Worm (Caenorhabditis elegans): ENCODE results near the gene paqr-2.

The paqr-2 gene

ce11 chrIII:5334517-5335049, 45.1 kb downstream of the paqr-2 start (continued):
- no peak for TF ChIP-seq repo-1 (tag; optimal IDR thresholded peaks at IDR 0.05)

- no peak for TF ChIP-seq let-607 (tag; optimal IDR thresholded peaks at IDR 0.05)
These were observed 50.4 kb downstream of the paqr-2 start for ce11 chrIII:5329372-5329771.

ce11 chrIII:5326323-5326722, 53.4 kb downstream of the paqr-2 start, which contains the start of gene sorf-2:
Gene sorf-2 (plus strand): TSS chrIII:5326623.
- TF ChIP-seq sdz-38 (tag; optimal IDR thresholded peaks at IDR 0.05) (no peak), nhr-27 (tag; optimal IDR thresholded peaks at IDR 0.05) (no peak), snpc-1.3 (tag; optimal IDR thresholded peaks at IDR 0.05; ENCODE audit: insufficient read depth) (no peak), T07F8.4 (tag; optimal IDR thresholded peaks at IDR 0.05) (no peak), tbx-9 (tag; optimal IDR thresholded peaks at IDR 0.05; ENCODE audit: borderline replicate concordance) (no peak), F23B12.7 (tag; optimal IDR thresholded peaks at IDR 0.05; ENCODE audit: insufficient read depth) (no peak), dox-1 (GFP tag; IDR thresholded peaks at IDR 0.05) (no peak), chd-7 (tag; optimal IDR thresholded peaks at IDR 0.05) (no peak), cebp-2 (GFP tag; IDR thresholded peaks at IDR 0.05) (no peak), Y56A3A.18 (GFP tag; IDR thresholded peaks at IDR 0.05) (no peak), egl-44 (GFP tag; IDR thresholded peaks at IDR 0.05) (no peak), mes-4 (tag; optimal IDR thresholded peaks at IDR 0.05) (no peak), zim-3 (tag; optimal IDR thresholded peaks at IDR 0.05) (no peak), Y53G8AR.9 (GFP tag; conservative IDR thresholded peaks at IDR 0.05) (no peak)
